Fruit fly (Drosophila melanogaster): ENCODE results near the gene CG9459.
A peak's percentile ranks its signal among the peaks of the same experiment; 100 is the strongest.

CG9459 gene

dm6 chr3R:9793018-9793417 is 25.2 kb downstream of the CG9459 start, which contains the start of gene CG8516 (continued):
- TF ChIP-seq Rx (GFP tag; IDR thresholded peaks at IDR 0.05) = no peak
- TF ChIP-seq pzg (GFP tag; optimal IDR thresholded peaks at IDR 0.05) = peak; percentile 83
- no peak for TF ChIP-seq Eip74EF (GFP tag; optimal IDR thresholded peaks at IDR 0.05)
- TF ChIP-seq CG13624 (GFP tag; optimal IDR thresholded peaks at IDR 0.05) = no peak
- no peak for TF ChIP-seq CG6791 (GFP tag; IDR thresholded peaks at IDR 0.05; ENCODE audit: partially characterized antibody)
- no peak for TF ChIP-seq wdn (GFP tag; IDR thresholded peaks at IDR 0.05)
- peak; percentile 68 for TF ChIP-seq CG3995 (GFP tag; optimal IDR thresholded peaks at IDR 0.05)
- TF ChIP-seq psq (GFP tag; optimal IDR thresholded peaks at IDR 0.05) = no peak
- TF ChIP-seq Scr (GFP tag; IDR thresholded peaks at IDR 0.05; ENCODE audit: partially characterized antibody) = no peak
- no peak for TF ChIP-seq en (GFP tag; optimal IDR thresholded peaks at IDR 0.05)
- TF ChIP-seq Oaz (GFP tag; IDR thresholded peaks at IDR 0.05) = no peak
- TF ChIP-seq Asciz (GFP tag; optimal IDR thresholded peaks at IDR 0.05) = no peak
- TF ChIP-seq CG13123 (GFP tag; optimal IDR thresholded peaks at IDR 0.05) = no peak
- TF ChIP-seq CG6175 (GFP tag; IDR thresholded peaks at IDR 0.05) = no peak
- TF ChIP-seq CG13424 (tag; optimal IDR thresholded peaks at IDR 0.05) = no peak
- TF ChIP-seq Trl (optimal IDR thresholded peaks at IDR 0.05) = no peak
- no peak for TF ChIP-seq Trl (GFP tag; optimal IDR thresholded peaks at IDR 0.05)
- peak; percentile 48 for TF ChIP-seq CG14710 (tag; optimal IDR thresholded peaks at IDR 0.05)
- no peak for TF ChIP-seq Lim3 (GFP tag; IDR thresholded peaks at IDR 0.05)
- TF ChIP-seq tin (GFP tag; optimal IDR thresholded peaks at IDR 0.05) = no peak
- TF ChIP-seq CG16815 (GFP tag; optimal IDR thresholded peaks at IDR 0.05) = no peak
- TF ChIP-seq CG15601 (tag; optimal IDR thresholded peaks at IDR 0.05) = no peak
- TF ChIP-seq Dek (tag; optimal IDR thresholded peaks at IDR 0.05) = peak; percentile 30
- TF ChIP-seq ash1 (GFP tag; optimal IDR thresholded peaks at IDR 0.05) = no peak
- no peak for TF ChIP-seq E2f1 (GFP tag; IDR thresholded peaks at IDR 0.05)
- TF ChIP-seq da (GFP tag; optimal IDR thresholded peaks at IDR 0.05) = no peak
- TF ChIP-seq CG11695 (GFP tag; IDR thresholded peaks at IDR 0.05) = 0 out of 3 replicates have a peak, but pooled peaks have one; percentile 16
- TF ChIP-seq dpn (GFP tag; optimal IDR thresholded peaks at IDR 0.05) = no peak
- TF ChIP-seq ap (GFP tag; IDR thresholded peaks at IDR 0.05) = no peak
- TF ChIP-seq CG7987 (GFP tag; optimal IDR thresholded peaks at IDR 0.05) = no peak
- TF ChIP-seq CG2120 (GFP tag; optimal IDR thresholded peaks at IDR 0.05) = peak; percentile 41
- TF ChIP-seq CG30431 (GFP tag; optimal IDR thresholded peaks at IDR 0.05) = no peak
- TF ChIP-seq mld (GFP tag; IDR thresholded peaks at IDR 0.05; ENCODE audit: partially characterized antibody) = no peak
- no peak for TF ChIP-seq CG6689 (GFP tag; IDR thresholded peaks at IDR 0.05)
- TF ChIP-seq Meics (GFP tag; optimal IDR thresholded peaks at IDR 0.05) = peak; percentile 0
- peak; percentile 57 for TF ChIP-seq CG12659 (GFP tag; optimal IDR thresholded peaks at IDR 0.05)
- no peak for TF ChIP-seq NFAT (GFP tag; IDR thresholded peaks at IDR 0.05)
- TF ChIP-seq amos (GFP tag; IDR thresholded peaks at IDR 0.05; ENCODE audit: partially characterized antibody) = no peak; the same call in 1 of the 2 replicates
- TF ChIP-seq pfk (GFP tag; optimal IDR thresholded peaks at IDR 0.05) = no peak
- TF ChIP-seq CG9609 (GFP tag; optimal IDR thresholded peaks at IDR 0.05) = no peak
- no peak for TF ChIP-seq lbe (GFP tag; optimal IDR thresholded peaks at IDR 0.05)
- TF ChIP-seq jing (GFP tag; optimal IDR thresholded peaks at IDR 0.05) = no peak
- TF ChIP-seq CG12071 (GFP tag; optimal IDR thresholded peaks at IDR 0.05) = no peak
- peak; percentile 17 for TF ChIP-seq CG17186 (GFP tag; optimal IDR thresholded peaks at IDR 0.05)
- no peak for TF ChIP-seq CG1529 (GFP tag; optimal IDR thresholded peaks at IDR 0.05)
- TF ChIP-seq CG18476 (GFP tag; optimal IDR thresholded peaks at IDR 0.05) = no peak
- no peak for TF ChIP-seq lov (optimal IDR thresholded peaks at IDR 0.05)
- no peak for TF ChIP-seq lov (GFP tag; IDR thresholded peaks at IDR 0.05)
- TF ChIP-seq CG16779 (GFP tag; IDR thresholded peaks at IDR 0.05) = no peak
- no peak for TF ChIP-seq salm (tag; optimal IDR thresholded peaks at IDR 0.05)
- TF ChIP-seq Chrac-16 (GFP tag; optimal IDR thresholded peaks at IDR 0.05) = no peak
- no peak for TF ChIP-seq kah (GFP tag; optimal IDR thresholded peaks at IDR 0.05)

Data from whole organism, embryonic.